Fruit fly (Drosophila melanogaster) whole organism: ENCODE data around the gene CG32713.

Source experiments
- CG8478 ChIP-seq: fragments of >200 bp; optimal IDR thresholded peaks from 2 replicates; lab custom pipeline; 2018; ENCODE audit warnings: inconsistent platforms
- pan ChIP-seq: fragments of >200 bp; optimal IDR thresholded peaks from 2 replicates; lab custom pipeline; 2017
- psq ChIP-seq: fragments of >200 bp; optimal IDR thresholded peaks from 2 replicates; lab custom pipeline; 2017
- usp ChIP-seq: fragments of >200 bp; optimal IDR thresholded peaks from 2 replicates; lab custom pipeline; 2017; ENCODE audit warnings: missing biosample characterization, missing genetic modification characterization, mixed read lengths

DNA sequence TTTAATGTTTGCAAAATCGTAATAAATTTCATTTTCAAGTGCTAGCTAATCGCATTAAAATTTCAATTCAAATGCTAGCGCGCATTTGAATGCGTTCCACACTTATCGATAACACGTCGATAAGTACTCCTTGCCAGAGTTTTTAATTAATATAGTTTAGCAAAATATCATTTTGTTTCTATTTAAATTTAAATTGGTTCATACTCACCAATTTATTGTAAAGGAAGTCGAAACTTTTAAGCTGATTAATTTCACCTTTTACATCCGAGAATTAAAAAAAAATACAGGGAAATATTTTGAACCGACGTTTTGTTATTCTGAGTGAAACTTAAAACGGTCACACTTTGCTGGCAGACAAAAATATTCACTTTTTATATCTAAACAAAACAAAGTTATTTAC is 3.7 kb upstream of the CG32713 start, which contains the start of gene Es2:
- TF ChIP-seq psq (lab: Kevin White, UChicago) (no peak), pan (lab: Kevin White, UChicago) (no peak), usp (GFP tag; lab: Kevin White, UChicago) (no peak), CG8478 (lab: Kevin White, UChicago) (no peak)
